Worm (Caenorhabditis elegans): ENCODE data around the gene glr-1.

ce11 chrIII:8545515-8545914 is 42.9 kb downstream of the glr-1 start, which contains the start of gene ZC21.6:
- TF ChIP-seq lin-13 (tag; optimal IDR thresholded peaks at IDR 0.05) (no peak), snpc-4 (tag; optimal IDR thresholded peaks at IDR 0.05) (no peak)

Data from whole organism, mixed stage, embryonic.